Worm (Caenorhabditis elegans) whole organism, L4 larva: Measurements from ENCODE around the gene sas-7.

Source experiments
- Y75B8A.6 ChIP-seq: fragments of 200-800 bp; sonication (Bioruptor generic); IDR thresholded peaks from 2 replicates; pipeline ENCODE4 v1.3.6; 2022; ENCODE audit warnings: missing genetic modification reagents, missing genetic modification characterization, missing compliant biosample characterization
- aha-1 ChIP-seq: fragments of 150-350 bp; peaks from one replicate; lab custom pipeline; 2014; ENCODE audit warnings: missing biosample characterization, missing genetic modification characterization
- cey-2 ChIP-seq: sonication (generic microtip); optimal IDR thresholded peaks from 3 replicates; lab custom pipeline; 2017; ENCODE audit warnings: missing genetic modification characterization, mild to moderate bottlenecking, missing compliant biosample characterization, antibody characterized with exemption, borderline replicate concordance; ENCODE audit not compliant: insufficient read depth
- egl-27 ChIP-seq: sonication (generic microtip); optimal IDR thresholded peaks from 3 replicates; lab custom pipeline; 2017; ENCODE audit warnings: missing biosample characterization, missing genetic modification reagents, missing genetic modification characterization
- hmg-1.1 ChIP-seq: fragments of 200-800 bp; sonication (Bioruptor generic); IDR thresholded peaks from 2 replicates; pipeline ENCODE4 v1.3.6; 2022; ENCODE audit warnings: missing genetic modification reagents, missing genetic modification characterization, missing compliant biosample characterization
- lsy-2 ChIP-seq, 2 experiments: fragments of 150-350 bp in 1 of 2; sonication (generic microtip) in 1 of 2; optimal IDR thresholded peaks; 2 replicates each; lab custom pipeline; 2014 to 2017; ENCODE audit warnings: missing biosample characterization in 2 of 2, missing genetic modification characterization in 2 of 2
- unc-62 ChIP-seq, 3 experiments: fragments of 150-350 bp in 1 of 3; sonication (generic microtip); optimal IDR thresholded peaks in 2 of 3; peaks in 1 of 3; 1 replicate in 1 of 3; 2 replicates in 2 of 3; lab custom pipeline; 2014 to 2017; ENCODE audit warnings: missing biosample characterization in 3 of 3, missing genetic modification characterization in 3 of 3, missing genetic modification reagents in 3 of 3, missing genotype in 1 of 3

Gene sas-7

ce11 chrIII:10367355-10367909 lies 46.6 kb downstream of the sas-7 start (continued):
- no peak for TF ChIP-seq cey-2 (tag; lab: Kevin White, UChicago)
- TF ChIP-seq hmg-1.1 (GFP tag; lab: Robert Waterston, UW) = 0 out of 2 replicates have a peak, but pooled peaks have one; percentile 33
- TF ChIP-seq lsy-2 (tag; optimal IDR thresholded peaks at IDR 0.05; lab: Kevin White, UChicago) = peak in 1 of 2 experiments; percentile 10
- TF ChIP-seq Y75B8A.6 (GFP tag; lab: Robert Waterston, UW) = no peak

- TF ChIP-seq aha-1 (tag; lab: Kevin White, UChicago) = peak; percentile 22
- TF ChIP-seq egl-27 (tag; lab: Kevin White, UChicago) = no peak
- TF ChIP-seq unc-62 (GFP tag; optimal IDR thresholded peaks at IDR 0.05 in 1 of 2; lab: Kevin White, UChicago) = peak in 1 of 2 experiments; percentile 95
- TF ChIP-seq unc-62 (tag; optimal IDR thresholded peaks at IDR 0.05; lab: Kevin White, UChicago) = no peak
These were observed 53.0 kb downstream of the sas-7 start for ce11 chrIII:10373845-10374244.
